Fruit fly (Drosophila melanogaster): ENCODE results near the gene CG4306.

Gene CG4306

DNA sequence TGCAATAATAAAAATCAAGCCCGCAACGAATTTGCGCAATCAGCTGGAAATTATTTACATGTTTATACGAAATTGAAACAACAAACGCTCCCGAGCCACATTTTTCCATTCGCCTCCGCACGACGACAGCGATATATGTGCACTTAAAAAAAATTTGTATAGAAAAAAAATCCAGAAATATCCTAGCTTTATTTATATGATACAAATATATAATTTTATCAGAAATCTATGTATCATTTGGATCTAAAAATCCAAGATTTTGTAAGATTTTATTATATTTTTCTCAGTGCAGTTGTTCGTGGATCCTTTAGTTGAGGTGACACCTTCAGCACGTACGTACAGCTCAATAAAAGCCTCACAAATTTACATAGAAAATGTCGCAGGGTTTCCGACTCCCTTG, 32.4 kb downstream of the CG4306 start:
- TF ChIP-seq pad (GFP tag; optimal IDR thresholded peaks at IDR 0.05): no peak

DNA sequence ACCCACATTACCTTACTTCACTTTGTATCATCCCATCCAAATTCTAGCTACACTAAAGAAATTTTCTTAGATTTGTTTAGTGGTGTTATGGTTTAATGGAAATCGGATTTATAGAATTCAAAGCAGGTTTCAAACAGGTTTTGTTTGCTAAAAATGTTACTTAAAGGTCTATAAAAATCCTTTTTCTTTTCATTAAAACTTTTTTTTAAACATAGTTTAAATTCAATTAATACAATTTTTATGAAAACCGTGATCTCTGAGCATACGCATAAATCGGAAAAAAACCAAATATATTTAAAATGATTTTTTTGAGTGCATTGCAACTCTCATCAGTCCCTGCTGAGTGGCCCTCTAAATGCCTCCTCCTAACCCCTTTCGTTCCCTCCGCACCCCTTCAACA, 37.7 kb downstream of the CG4306 start:
- TF ChIP-seq pad (GFP tag; optimal IDR thresholded peaks at IDR 0.05): no peak
- no peak for TF ChIP-seq bab1 (GFP tag; optimal IDR thresholded peaks at IDR 0.05)
- no peak for TF ChIP-seq CG12768 (GFP tag; optimal IDR thresholded peaks at IDR 0.05)
- no peak for TF ChIP-seq CG11617 (GFP tag; optimal IDR thresholded peaks at IDR 0.05)
- no peak for TF ChIP-seq CG7101 (tag; optimal IDR thresholded peaks at IDR 0.05)
- no peak for TF ChIP-seq cic (GFP tag; optimal IDR thresholded peaks at IDR 0.05)
- no peak for TF ChIP-seq Crg-1 (GFP tag; optimal IDR thresholded peaks at IDR 0.05)
- TF ChIP-seq kay (GFP tag; ENCODE audit: borderline replicate concordance): no peak
- TF ChIP-seq toe (GFP tag; optimal IDR thresholded peaks at IDR 0.05): no peak
- TF ChIP-seq CG7045 (GFP tag; optimal IDR thresholded peaks at IDR 0.05): no peak
- no peak for TF ChIP-seq CG14711 (tag; optimal IDR thresholded peaks at IDR 0.05)
- TF ChIP-seq cnc (optimal IDR thresholded peaks at IDR 0.05): no peak
- no peak for TF ChIP-seq CG1620 (GFP tag; optimal IDR thresholded peaks at IDR 0.05)
- TF ChIP-seq tj (GFP tag; optimal IDR thresholded peaks at IDR 0.05): no peak
- TF ChIP-seq CG5204 (GFP tag; optimal IDR thresholded peaks at IDR 0.05): no peak

DNA sequence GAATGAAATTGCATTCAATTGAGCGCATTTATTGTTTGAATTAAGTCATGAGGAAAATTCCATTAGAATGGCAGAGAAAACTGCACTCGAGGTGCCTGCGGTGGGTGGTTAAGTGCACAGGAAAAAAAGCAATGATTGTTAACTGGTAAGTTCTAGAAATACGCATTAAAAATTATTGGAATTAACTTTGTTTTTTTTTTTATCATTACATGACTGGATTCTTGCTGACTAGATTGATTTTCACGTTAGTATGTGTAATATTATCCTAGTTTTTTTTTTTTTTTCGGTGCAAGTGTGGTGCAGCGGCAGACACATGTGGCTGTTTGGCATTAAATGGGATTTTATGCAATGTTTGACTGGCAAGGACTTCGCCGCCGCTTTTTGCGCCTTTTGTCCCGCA, 40.0 kb downstream of the CG4306 start:
- TF ChIP-seq CG1620 (GFP tag; optimal IDR thresholded peaks at IDR 0.05) (no peak), CG11617 (GFP tag; optimal IDR thresholded peaks at IDR 0.05) (no peak), kay (GFP tag; ENCODE audit: borderline replicate concordance) (no peak), CG33017 (tag; optimal IDR thresholded peaks at IDR 0.05) (no peak), cic (GFP tag; optimal IDR thresholded peaks at IDR 0.05) (no peak), ovo (GFP tag; optimal IDR thresholded peaks at IDR 0.05) (no peak), Mnt (GFP tag; optimal IDR thresholded peaks at IDR 0.05) (no peak), CG7101 (tag; optimal IDR thresholded peaks at IDR 0.05) (no peak), bab1 (GFP tag; optimal IDR thresholded peaks at IDR 0.05) (no peak), Clk (GFP tag; optimal IDR thresholded peaks at IDR 0.05) (no peak), pad (GFP tag; optimal IDR thresholded peaks at IDR 0.05) (no peak)

DNA sequence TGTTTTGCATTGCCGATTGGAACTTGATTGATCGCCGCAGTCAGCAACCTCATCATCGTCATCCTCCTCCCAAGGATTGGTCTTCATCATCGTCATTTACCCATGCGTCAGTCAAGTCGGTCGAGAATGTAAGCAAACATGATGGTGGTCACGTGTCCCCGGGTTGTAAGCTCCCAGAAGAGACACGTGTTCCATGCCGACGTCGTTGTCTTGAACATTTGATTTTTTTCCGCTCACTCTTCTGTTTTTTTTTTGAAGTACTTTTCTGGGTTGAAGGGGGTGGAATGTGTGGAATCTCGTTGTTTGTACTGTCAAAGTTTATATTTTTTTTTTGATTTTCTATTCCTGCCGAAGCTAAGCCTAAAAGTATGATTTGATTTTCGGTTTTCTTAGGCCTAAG, 45.1 kb downstream of the CG4306 start:
- TF ChIP-seq pad (GFP tag; optimal IDR thresholded peaks at IDR 0.05): no peak
- TF ChIP-seq CG7045 (GFP tag; optimal IDR thresholded peaks at IDR 0.05): no peak
- TF ChIP-seq CG5204 (GFP tag; optimal IDR thresholded peaks at IDR 0.05): no peak
- no peak for TF ChIP-seq CG7101 (tag; optimal IDR thresholded peaks at IDR 0.05)
- no peak for TF ChIP-seq Hr96 (GFP tag; optimal IDR thresholded peaks at IDR 0.05)
- no peak for TF ChIP-seq toe (GFP tag; optimal IDR thresholded peaks at IDR 0.05)
- no peak for TF ChIP-seq cnc (optimal IDR thresholded peaks at IDR 0.05)
- TF ChIP-seq kay (GFP tag; ENCODE audit: borderline replicate concordance): no peak
- TF ChIP-seq CG33017 (tag; optimal IDR thresholded peaks at IDR 0.05): no peak
- TF ChIP-seq cic (GFP tag; optimal IDR thresholded peaks at IDR 0.05): no peak
- no peak for TF ChIP-seq Clk (GFP tag; optimal IDR thresholded peaks at IDR 0.05)
- no peak for TF ChIP-seq bab1 (GFP tag; optimal IDR thresholded peaks at IDR 0.05)

Measured in whole organism, adult.